Worm (Caenorhabditis elegans): ENCODE results near the gene dbn-1.

ce11 chrIII:13733833-13734232 lies 28.0 kb downstream of the dbn-1 start:
- no peak for TF ChIP-seq elt-1 (tag; optimal IDR thresholded peaks at IDR 0.05)
- no peak for TF ChIP-seq nhr-237 (tag; optimal IDR thresholded peaks at IDR 0.05)
- no peak for TF ChIP-seq nhr-25 (tag; optimal IDR thresholded peaks at IDR 0.05)
- no peak for TF ChIP-seq nhr-129 (tag; optimal IDR thresholded peaks at IDR 0.05)
- TF ChIP-seq zag-1 (tag; optimal IDR thresholded peaks at IDR 0.05), result no peak
